Worm (Caenorhabditis elegans) whole organism, L4 larva: Measurements from ENCODE around the gene scp-1.
A peak's percentile ranks its signal among the peaks of the same experiment; 100 is the strongest.

Experiments
- F10B5.3 ChIP-seq: sonication (generic microtip); optimal IDR thresholded peaks from 2 replicates; lab custom pipeline; 2016; ENCODE audit warnings: mild to moderate bottlenecking, missing genetic modification characterization, missing compliant biosample characterization
- F44E2.7 ChIP-seq: fragments of 200-800 bp; sonication (Bioruptor generic); IDR thresholded peaks from 2 replicates; pipeline ENCODE4 v2.1.2; 2022; ENCODE audit warnings: missing genetic modification characterization, missing compliant biosample characterization
- R02D3.7 ChIP-seq: fragments of 150-350 bp; sonication (generic microtip); optimal IDR thresholded peaks from 3 replicates; lab custom pipeline; 2014; ENCODE audit warnings: missing biosample characterization, missing genetic modification characterization
- T20F7.1 ChIP-seq: fragments of 200-800 bp; sonication (Bioruptor generic); optimal IDR thresholded peaks from 2 replicates; lab custom pipeline; 2018; ENCODE audit warnings: mild to moderate bottlenecking, missing genetic modification characterization, missing compliant biosample characterization
- Y105C5A.15 ChIP-seq: fragments of 200-800 bp; sonication (Bioruptor generic); IDR thresholded peaks from 2 replicates; pipeline ENCODE4 v1.3.6; 2022; ENCODE audit warnings: missing genetic modification characterization, missing compliant biosample characterization
- Y48G9A.11 ChIP-seq: fragments of 200-800 bp; sonication (Bioruptor generic); IDR thresholded peaks from 2 replicates; pipeline ENCODE4 v1.3.6; 2022; ENCODE audit warnings: missing genetic modification reagents, missing genetic modification characterization, missing compliant biosample characterization
- Y75B8A.6 ChIP-seq: fragments of 200-800 bp; sonication (Bioruptor generic); IDR thresholded peaks from 2 replicates; pipeline ENCODE4 v1.3.6; 2022; ENCODE audit warnings: missing genetic modification reagents, missing genetic modification characterization, missing compliant biosample characterization
- aha-1 ChIP-seq: fragments of 150-350 bp; peaks from one replicate; lab custom pipeline; 2014; ENCODE audit warnings: missing biosample characterization, missing genetic modification characterization
- arid-1 ChIP-seq: fragments of 200-800 bp; sonication (Bioruptor generic); conservative IDR thresholded peaks from 2 replicates; pipeline ENCODE4 v1.3.6; 2022; ENCODE audit warnings: missing genetic modification reagents, missing genetic modification characterization, missing compliant biosample characterization
- ceh-28 ChIP-seq: fragments of 150-350 bp; optimal IDR thresholded peaks from 2 replicates; lab custom pipeline; 2014; ENCODE audit warnings: missing biosample characterization, missing genetic modification reagents, missing genetic modification characterization
- ceh-32 ChIP-seq: sonication (generic microtip); optimal IDR thresholded peaks from 2 replicates; lab custom pipeline; 2016; ENCODE audit warnings: mild to moderate bottlenecking, missing genetic modification characterization, missing compliant biosample characterization; ENCODE audit not compliant: poor library complexity
- ceh-44 ChIP-seq: fragments of 200-800 bp; sonication (Bioruptor generic); IDR thresholded peaks from 2 replicates; pipeline ENCODE4 v1.3.6; 2022; ENCODE audit warnings: missing genetic modification reagents, missing genetic modification characterization, missing compliant biosample characterization
- ceh-62 ChIP-seq: sonication (generic microtip); optimal IDR thresholded peaks from 2 replicates; lab custom pipeline; 2017; ENCODE audit warnings: missing biosample characterization, missing genetic modification characterization
- cey-2 ChIP-seq: sonication (generic microtip); optimal IDR thresholded peaks from 3 replicates; lab custom pipeline; 2017; ENCODE audit warnings: missing genetic modification characterization, mild to moderate bottlenecking, missing compliant biosample characterization, antibody characterized with exemption, borderline replicate concordance; ENCODE audit not compliant: insufficient read depth
- ctbp-1 ChIP-seq: fragments of 200-800 bp; sonication (Bioruptor generic); IDR thresholded peaks from 2 replicates; pipeline ENCODE4 v1.3.6; 2022; ENCODE audit warnings: missing genetic modification reagents, missing genetic modification characterization, missing compliant biosample characterization
- daf-12 ChIP-seq: fragments of 150-350 bp; optimal IDR thresholded peaks from 2 replicates; lab custom pipeline; 2014; ENCODE audit warnings: missing biosample characterization, missing genetic modification reagents, missing genetic modification characterization
- daf-19 ChIP-seq: fragments of 200-800 bp; sonication (Bioruptor generic); conservative IDR thresholded peaks from 2 replicates; pipeline ENCODE4 v1.3.6; 2022; ENCODE audit warnings: missing genetic modification characterization, missing compliant biosample characterization
- daf-8 ChIP-seq: fragments of 200-800 bp; sonication (Bioruptor generic); IDR thresholded peaks from 2 replicates; pipeline ENCODE4 v1.3.6; 2022; ENCODE audit warnings: missing genetic modification characterization, missing compliant biosample characterization
- dmd-6 ChIP-seq: fragments of 200-800 bp; sonication (Bioruptor generic); IDR thresholded peaks from 2 replicates; pipeline ENCODE4 v1.3.6; 2022; ENCODE audit warnings: missing genetic modification reagents, missing genetic modification characterization, missing compliant biosample characterization
- dmd-8 ChIP-seq: fragments of 200-800 bp; sonication (Bioruptor generic); IDR thresholded peaks from 2 replicates; pipeline ENCODE4 v1.3.6; 2022; ENCODE audit warnings: missing genetic modification characterization, missing compliant biosample characterization
- dmd-9 ChIP-seq: fragments of 200-800 bp; sonication (Bioruptor generic); IDR thresholded peaks from 2 replicates; pipeline ENCODE4 v1.3.6; 2022; ENCODE audit warnings: missing genetic modification reagents, missing genetic modification characterization, missing compliant biosample characterization
- duxl-1 ChIP-seq: sonication (generic microtip); optimal IDR thresholded peaks from 2 replicates; lab custom pipeline; 2016; ENCODE audit warnings: mild to moderate bottlenecking, missing genetic modification characterization, moderate library complexity, missing compliant biosample characterization; ENCODE audit not compliant: poor library complexity
- egl-43 ChIP-seq: fragments of 200-800 bp; sonication (Bioruptor generic); IDR thresholded peaks from 2 replicates; pipeline ENCODE4 v1.3.6; 2022; ENCODE audit warnings: missing genetic modification reagents, missing genetic modification characterization, missing compliant biosample characterization
- fos-1 ChIP-seq: fragments of 150-350 bp; optimal IDR thresholded peaks from 2 replicates; lab custom pipeline; 2014; ENCODE audit warnings: missing biosample characterization, missing genetic modification characterization
- gei-8 ChIP-seq: fragments of 200-800 bp; sonication (Bioruptor generic); optimal IDR thresholded peaks from 2 replicates; lab custom pipeline; 2018; ENCODE audit warnings: mild to moderate bottlenecking, missing genetic modification characterization, missing compliant biosample characterization
- hif-1 ChIP-seq, 2 experiments: sonication (generic microtip); optimal IDR thresholded peaks; 2 replicates each; lab custom pipeline; 2016 to 2017; ENCODE audit warnings: missing compliant biosample characterization in 2 of 2, missing genetic modification characterization in 2 of 2, missing genetic modification reagents in 2 of 2, missing genotype in 2 of 2, mild to moderate bottlenecking in 1 of 2
- hlh-11 ChIP-seq: fragments of 200-800 bp; sonication (Bioruptor generic); optimal IDR thresholded peaks from 2 replicates; lab custom pipeline; 2018; ENCODE audit warnings: mild to moderate bottlenecking, missing genetic modification characterization, missing compliant biosample characterization
- hlh-30 ChIP-seq: sonication (generic microtip); optimal IDR thresholded peaks from 2 replicates; lab custom pipeline; 2017; ENCODE audit warnings: antibody characterized with exemption, mild to moderate bottlenecking, missing genetic modification characterization, missing compliant biosample characterization; ENCODE audit not compliant: insufficient read depth
- lin-29 ChIP-seq: fragments of 200-800 bp; sonication (Bioruptor generic); IDR thresholded peaks from 2 replicates; pipeline ENCODE4 v1.3.6; 2022; ENCODE audit warnings: missing genetic modification reagents, missing genetic modification characterization, missing compliant biosample characterization
- lir-3 ChIP-seq: sonication (generic microtip); optimal IDR thresholded peaks from 2 replicates; lab custom pipeline; 2016; ENCODE audit warnings: mild to moderate bottlenecking, missing genetic modification characterization, missing compliant biosample characterization
- lsy-2 ChIP-seq, 2 experiments: fragments of 150-350 bp in 1 of 2; sonication (generic microtip) in 1 of 2; optimal IDR thresholded peaks; 2 replicates each; lab custom pipeline; 2014 to 2017; ENCODE audit warnings: missing biosample characterization in 2 of 2, missing genetic modification characterization in 2 of 2
- madf-5 ChIP-seq, 2 experiments: fragments of 200-800 bp; sonication (Bioruptor generic); IDR thresholded peaks; 2 replicates each; pipeline ENCODE4 v1.3.6; 2022; ENCODE audit warnings: missing compliant biosample characterization in 2 of 2, missing genetic modification characterization in 2 of 2
- mdl-1 ChIP-seq, 2 experiments: fragments of 150-350 bp in 1 of 2; sonication (generic microtip) in 1 of 2; optimal IDR thresholded peaks; 2 replicates each; lab custom pipeline; 2014 to 2017; ENCODE audit warnings: missing biosample characterization in 2 of 2, missing genetic modification characterization in 2 of 2
- mdt-29 ChIP-seq: fragments of 200-800 bp; sonication (Bioruptor generic); IDR thresholded peaks from 2 replicates; pipeline ENCODE4 v1.3.6; 2022; ENCODE audit warnings: missing genetic modification reagents, missing genetic modification characterization, missing compliant biosample characterization
- mep-1 ChIP-seq: fragments of 150-350 bp; sonication (generic microtip); optimal IDR thresholded peaks from 3 replicates; lab custom pipeline; 2014; ENCODE audit warnings: missing biosample characterization, missing genetic modification characterization
- mes-2 ChIP-seq: sonication (generic microtip); optimal IDR thresholded peaks from 2 replicates; lab custom pipeline; 2016; ENCODE audit warnings: missing genotype, mild to moderate bottlenecking, missing genetic modification characterization, missing compliant biosample characterization; ENCODE audit not compliant: poor library complexity, severe bottlenecking
- mxl-2 ChIP-seq: fragments of 200-800 bp; sonication (Bioruptor generic); conservative IDR thresholded peaks from 2 replicates; pipeline ENCODE4 v1.3.6; 2022; ENCODE audit warnings: missing genetic modification reagents, missing genetic modification characterization, missing compliant biosample characterization
- nhr-10 ChIP-seq: fragments of 150-350 bp; optimal IDR thresholded peaks from 2 replicates; lab custom pipeline; 2014; ENCODE audit warnings: missing biosample characterization, missing genetic modification characterization
- nhr-28 ChIP-seq: fragments of 150-350 bp; optimal IDR thresholded peaks from 2 replicates; lab custom pipeline; 2014; ENCODE audit warnings: missing biosample characterization, missing genetic modification characterization
- nhr-48 ChIP-seq: sonication (generic microtip); optimal IDR thresholded peaks from 2 replicates; lab custom pipeline; 2016; ENCODE audit warnings: mild to moderate bottlenecking, missing genetic modification characterization, missing compliant biosample characterization
- nhr-6 ChIP-seq: fragments of 150-350 bp; optimal IDR thresholded peaks from 2 replicates; lab custom pipeline; 2014; ENCODE audit warnings: missing biosample characterization, missing genetic modification characterization
- nhr-76 ChIP-seq: fragments of 150-350 bp; optimal IDR thresholded peaks from 2 replicates; lab custom pipeline; 2014; ENCODE audit warnings: missing biosample characterization, missing genetic modification characterization
- php-3 ChIP-seq: fragments of 200-800 bp; sonication (Bioruptor generic); IDR thresholded peaks from 2 replicates; pipeline ENCODE4 v1.3.6; 2022; ENCODE audit warnings: missing genetic modification reagents, missing genetic modification characterization, missing compliant biosample characterization
- saeg-2 ChIP-seq: fragments of 200-800 bp; sonication (Bioruptor generic); IDR thresholded peaks from 2 replicates; pipeline ENCODE4 v1.3.6; 2022; ENCODE audit warnings: missing genetic modification reagents, missing genetic modification characterization, missing compliant biosample characterization
- tag-97 ChIP-seq: fragments of 200-800 bp; sonication (Bioruptor generic); IDR thresholded peaks from 2 replicates; pipeline ENCODE4 v1.3.6; 2022; ENCODE audit warnings: missing genetic modification characterization, missing compliant biosample characterization
- tra-1 ChIP-seq: fragments of 200-800 bp; sonication (Bioruptor generic); IDR thresholded peaks from 2 replicates; pipeline ENCODE4 v1.3.6; 2022; ENCODE audit warnings: missing genetic modification reagents, missing genetic modification characterization, missing compliant biosample characterization
- unc-39 ChIP-seq: sonication (generic microtip); optimal IDR thresholded peaks from 2 replicates; lab custom pipeline; 2017; ENCODE audit warnings: missing biosample characterization, missing genetic modification characterization
- zag-1 ChIP-seq: fragments of 150-350 bp; optimal IDR thresholded peaks from 2 replicates; lab custom pipeline; 2014; ENCODE audit warnings: missing biosample characterization, missing genetic modification characterization
- zip-11 ChIP-seq: fragments of 200-800 bp; sonication (Bioruptor generic); IDR thresholded peaks from 2 replicates; pipeline ENCODE4 v1.3.6; 2022; ENCODE audit warnings: missing genetic modification characterization, missing compliant biosample characterization
- ztf-11 ChIP-seq: fragments of 150-350 bp; optimal IDR thresholded peaks from 2 replicates; lab custom pipeline; 2014; ENCODE audit warnings: missing biosample characterization, missing genetic modification characterization

scp-1 gene

DNA sequence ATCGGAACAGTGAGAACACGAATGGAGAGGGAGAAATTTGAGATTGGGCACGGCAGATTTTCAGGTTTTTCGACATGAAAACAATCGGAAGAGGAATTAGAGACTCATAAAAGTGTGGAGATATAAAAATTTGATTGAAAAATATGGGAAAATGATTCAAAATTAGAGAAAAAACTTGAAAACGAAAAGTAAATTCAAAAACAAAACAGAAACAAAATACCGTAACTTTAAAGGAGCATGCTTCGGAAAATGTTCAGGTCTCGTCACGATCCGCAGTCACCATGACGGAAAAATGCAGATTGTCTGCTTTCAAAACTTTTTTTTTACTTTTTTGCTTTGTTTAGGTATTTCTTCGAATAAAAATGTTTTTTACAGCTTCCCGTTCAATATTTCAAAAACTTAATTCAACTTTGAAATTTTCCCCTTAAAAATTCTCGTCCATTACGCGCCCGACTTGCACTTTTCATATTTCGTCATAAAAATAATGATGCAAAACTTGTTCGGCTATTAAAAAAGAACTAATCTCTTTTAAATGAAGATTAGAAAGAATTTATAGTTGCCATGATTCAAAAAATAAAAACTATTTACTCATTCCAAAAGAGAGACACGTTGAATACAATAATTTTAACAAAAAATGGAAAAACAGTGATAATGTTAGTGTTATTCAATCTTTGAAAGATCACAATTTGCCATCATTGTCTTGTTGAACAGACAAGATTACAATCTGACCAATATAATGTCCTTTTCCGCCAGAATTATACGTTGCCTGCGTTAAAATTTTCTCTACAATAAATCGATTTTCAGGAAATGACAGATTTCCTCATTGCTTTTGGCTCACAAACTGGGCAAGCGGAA is 48.4 kb upstream of the scp-1 start, which contains the start of gene mtrr-1 (continued):
- no peak for TF ChIP-seq cey-2 (tag; lab: Kevin White, UChicago)
- TF ChIP-seq fos-1 (tag; lab: Kevin White, UChicago) = no peak
- no peak for TF ChIP-seq zag-1 (tag; lab: Kevin White, UChicago)
- no peak for TF ChIP-seq gei-8
- TF ChIP-seq Y48G9A.11 (GFP tag; lab: Robert Waterston, UW) = peak; percentile 67
- TF ChIP-seq mxl-2 (GFP tag; lab: Robert Waterston, UW) = no peak
- peak in 1 of 2 experiments; percentile 85 for TF ChIP-seq lsy-2 (tag; optimal IDR thresholded peaks at IDR 0.05; lab: Kevin White, UChicago)
- TF ChIP-seq ceh-62 (tag; lab: Kevin White, UChicago) = no peak
- TF ChIP-seq hlh-30 = no peak
- no peak for TF ChIP-seq dmd-8 (GFP tag; lab: Robert Waterston, UW)
- no peak for TF ChIP-seq nhr-76
- TF ChIP-seq ceh-28 (tag; lab: Kevin White, UChicago) = no peak
- TF ChIP-seq T20F7.1 (GFP tag; lab: Kevin White, UChicago) = no peak
- TF ChIP-seq mdt-29 (GFP tag; lab: Robert Waterston, UW) = no peak
- no peak for TF ChIP-seq unc-39 (tag; lab: Kevin White, UChicago)
- TF ChIP-seq madf-5 (GFP tag; IDR thresholded peaks at IDR 0.05; lab: Robert Waterston, UW) = no peak
- TF ChIP-seq nhr-10 (tag; lab: Kevin White, UChicago) = no peak
- TF ChIP-seq dmd-6 (GFP tag; lab: Robert Waterston, UW) = peak; percentile 46
- no peak for TF ChIP-seq nhr-6
- TF ChIP-seq aha-1 (tag; lab: Kevin White, UChicago) = peak; percentile 61
- TF ChIP-seq Y75B8A.6 = no peak
- no peak for TF ChIP-seq F10B5.3
- no peak for TF ChIP-seq ceh-32 (tag; lab: Kevin White, UChicago)
- no peak for TF ChIP-seq F44E2.7
- no peak for TF ChIP-seq daf-8 (GFP tag; lab: Robert Waterston, UW)
- TF ChIP-seq hlh-11 (tag; lab: Kevin White, UChicago) = no peak
- no peak for TF ChIP-seq tag-97 (GFP tag; lab: Robert Waterston, UW)
- TF ChIP-seq duxl-1 (tag; lab: Kevin White, UChicago) = peak; percentile 43
- TF ChIP-seq saeg-2 (GFP tag; lab: Robert Waterston, UW) = no peak
- no peak for TF ChIP-seq mep-1 (tag; lab: Kevin White, UChicago)
- TF ChIP-seq nhr-48 (tag; lab: Kevin White, UChicago) = no peak
- TF ChIP-seq R02D3.7 (tag; lab: Kevin White, UChicago) = no peak
- TF ChIP-seq zip-11 (GFP tag; lab: Robert Waterston, UW) = no peak
- TF ChIP-seq ctbp-1 (GFP tag; lab: Robert Waterston, UW) = peak; percentile 38; the same call in 1 of the 2 replicates
- no peak for TF ChIP-seq dmd-9 (GFP tag; lab: Robert Waterston, UW)
- no peak for TF ChIP-seq mdl-1 (tag; optimal IDR thresholded peaks at IDR 0.05; lab: Kevin White, UChicago)
- no peak for TF ChIP-seq ceh-44 (GFP tag; lab: Robert Waterston, UW)
- peak; percentile 39 for TF ChIP-seq mes-2 (tag; lab: Kevin White, UChicago)
- TF ChIP-seq arid-1 (GFP tag; lab: Robert Waterston, UW) = no peak
- no peak for TF ChIP-seq Y105C5A.15
- TF ChIP-seq php-3 (GFP tag; lab: Robert Waterston, UW) = no peak
- no peak for TF ChIP-seq nhr-28 (tag; lab: Kevin White, UChicago)
- TF ChIP-seq lir-3 (tag; lab: Kevin White, UChicago) = no peak
- TF ChIP-seq tra-1 (GFP tag; lab: Robert Waterston, UW) = 0 out of 2 replicates have a peak, but pooled peaks have one; percentile 27
- TF ChIP-seq hif-1 (tag; optimal IDR thresholded peaks at IDR 0.05; lab: Kevin White, UChicago) = no peak
- TF ChIP-seq daf-19 (GFP tag; lab: Robert Waterston, UW) = no peak
- TF ChIP-seq lin-29 (GFP tag; lab: Robert Waterston, UW) = no peak
- no peak for TF ChIP-seq daf-12 (tag; lab: Kevin White, UChicago)
- TF ChIP-seq egl-43 (GFP tag; lab: Robert Waterston, UW) = no peak
- no peak for TF ChIP-seq ztf-11 (tag; lab: Kevin White, UChicago)
